Fruit fly (Drosophila melanogaster) whole organism, embryonic: ENCODE results near the gene Prp39.

Source experiments
- CG10147 ChIP-seq: fragments of 200-800 bp; sonication (Bioruptor generic); optimal IDR thresholded peaks from 2 replicates; lab custom pipeline; 2019; ENCODE audit warnings: missing biosample characterization, mild to moderate bottlenecking, missing genetic modification characterization, moderate library complexity
- CG10462 ChIP-seq: fragments of 200-800 bp; sonication (Bioruptor generic); optimal IDR thresholded peaks from 2 replicates; lab custom pipeline; 2016; ENCODE audit warnings: missing biosample characterization, missing genetic modification characterization
- CG10959 ChIP-seq: fragments of 200-800 bp; sonication (Bioruptor generic); IDR thresholded peaks from 2 replicates; pipeline ENCODE4 v1.3.6; 2022; ENCODE audit warnings: missing biosample characterization, missing genetic modification characterization
- CG12391 ChIP-seq: fragments of 200-800 bp; sonication (Bioruptor generic); optimal IDR thresholded peaks from 3 replicates; lab custom pipeline; 2018; ENCODE audit warnings: missing biosample characterization, mild to moderate bottlenecking, missing genetic modification characterization, moderate library complexity
- CG13775 ChIP-seq: fragments of 200-800 bp; sonication (Bioruptor generic); optimal IDR thresholded peaks from 3 replicates; lab custom pipeline; 2017; ENCODE audit warnings: missing biosample characterization, mild to moderate bottlenecking, missing genetic modification characterization
- CG15269 ChIP-seq: fragments of 200-800 bp; sonication (Bioruptor generic); optimal IDR thresholded peaks from 2 replicates; lab custom pipeline; 2018; ENCODE audit warnings: missing biosample characterization, mild to moderate bottlenecking, missing genetic modification characterization, moderate library complexity
- CG17328 ChIP-seq: fragments of 200-800 bp; sonication (Bioruptor generic); IDR thresholded peaks from 2 replicates; pipeline ENCODE4 v1.3.6; 2022; ENCODE audit warnings: missing biosample characterization, missing genetic modification characterization
- CG17359 ChIP-seq: fragments of 200-800 bp; sonication (Bioruptor generic); optimal IDR thresholded peaks from 3 replicates; lab custom pipeline; 2018; ENCODE audit warnings: missing biosample characterization, mild to moderate bottlenecking, missing genetic modification characterization, moderate library complexity
- CG17612 ChIP-seq: fragments of 200-800 bp; sonication (Bioruptor generic); IDR thresholded peaks from 2 replicates; pipeline ENCODE4 v1.3.6; 2022; ENCODE audit warnings: missing biosample characterization, missing genetic modification characterization
- CG1832 ChIP-seq: fragments of 200-800 bp; sonication (Bioruptor generic); optimal IDR thresholded peaks from 2 replicates; lab custom pipeline; 2017; ENCODE audit warnings: missing biosample characterization, mild to moderate bottlenecking, missing genetic modification characterization, inconsistent platforms
- CG2120 ChIP-seq: fragments of 200-800 bp; sonication (Bioruptor generic); optimal IDR thresholded peaks from 3 replicates; lab custom pipeline; 2016; ENCODE audit warnings: missing biosample characterization, missing genetic modification characterization
- CG2678 ChIP-seq: fragments of 200-800 bp; sonication (Bioruptor generic); optimal IDR thresholded peaks from 3 replicates; lab custom pipeline; 2019; ENCODE audit warnings: missing biosample characterization, mild to moderate bottlenecking, missing genetic modification characterization, moderate library complexity
- CG2712 ChIP-seq: fragments of 200-800 bp; optimal IDR thresholded peaks from 3 replicates; lab custom pipeline; 2019; ENCODE audit warnings: missing biosample characterization, mild to moderate bottlenecking, missing genetic modification characterization, moderate library complexity
- CG6254 ChIP-seq: fragments of 200-800 bp; sonication (Bioruptor generic); optimal IDR thresholded peaks from 3 replicates; lab custom pipeline; 2017; ENCODE audit warnings: mild to moderate bottlenecking, missing biosample characterization, missing genetic modification reagents, missing genetic modification characterization
- CG7928 ChIP-seq: fragments of 200-800 bp; sonication (Bioruptor generic); optimal IDR thresholded peaks from 2 replicates; lab custom pipeline; 2017; ENCODE audit warnings: missing biosample characterization, mild to moderate bottlenecking, missing genetic modification characterization
- CG8281 ChIP-seq: fragments of 200-800 bp; sonication (Bioruptor generic); optimal IDR thresholded peaks from 2 replicates; lab custom pipeline; 2018; ENCODE audit warnings: missing biosample characterization, mild to moderate bottlenecking, missing genetic modification characterization, moderate library complexity
- CG8924 ChIP-seq: fragments of 200-800 bp; optimal IDR thresholded peaks from 3 replicates; lab custom pipeline; 2019; ENCODE audit warnings: missing biosample characterization, mild to moderate bottlenecking, missing genetic modification characterization, moderate library complexity
- Fer3 ChIP-seq: fragments of 200-800 bp; sonication (Bioruptor generic); optimal IDR thresholded peaks from 2 replicates; lab custom pipeline; 2018; ENCODE audit warnings: missing biosample characterization, mild to moderate bottlenecking, missing genetic modification characterization, moderate library complexity
- HLHmδ ChIP-seq: fragments of 200-800 bp; sonication (Bioruptor generic); optimal IDR thresholded peaks from 2 replicates; lab custom pipeline; 2018; ENCODE audit warnings: missing biosample characterization, mild to moderate bottlenecking, missing genetic modification characterization, moderate library complexity
- Hmr ChIP-seq: fragments of 200-800 bp; sonication (Bioruptor generic); optimal IDR thresholded peaks from 3 replicates; lab custom pipeline; 2017; ENCODE audit warnings: mild to moderate bottlenecking, missing biosample characterization, missing genetic modification reagents, missing genetic modification characterization
- Lpt ChIP-seq: fragments of >200 bp; optimal IDR thresholded peaks from 2 replicates; lab custom pipeline; 2018; ENCODE audit warnings: missing biosample characterization, missing genetic modification characterization
- Meics ChIP-seq: fragments of 200-800 bp; sonication (Bioruptor generic); optimal IDR thresholded peaks from 2 replicates; lab custom pipeline; 2017; ENCODE audit warnings: missing biosample characterization, mild to moderate bottlenecking, missing genetic modification characterization
- Mrtf ChIP-seq: fragments of 200-800 bp; sonication (Bioruptor generic); IDR thresholded peaks from 3 replicates; pipeline ENCODE4 v1.3.6; 2022; ENCODE audit warnings: missing biosample characterization, missing genetic modification characterization
- PHDP ChIP-seq: fragments of 200-800 bp; sonication (Bioruptor generic); optimal IDR thresholded peaks from 3 replicates; lab custom pipeline; 2018; ENCODE audit warnings: missing biosample characterization, mild to moderate bottlenecking, missing genetic modification characterization, moderate library complexity
- Rfx ChIP-seq: fragments of 200-800 bp; sonication (Bioruptor generic); IDR thresholded peaks from 2 replicates; pipeline ENCODE4 v1.3.6; 2022; ENCODE audit warnings: missing biosample characterization, missing genetic modification characterization
- Sox102F ChIP-seq: fragments of 200-800 bp; sonication (Bioruptor generic); optimal IDR thresholded peaks from 2 replicates; lab custom pipeline; 2018; ENCODE audit warnings: missing biosample characterization, mild to moderate bottlenecking, missing genetic modification characterization, moderate library complexity
- Ssrp ChIP-seq: fragments of 200-800 bp; sonication (Bioruptor generic); optimal IDR thresholded peaks from 2 replicates; lab custom pipeline; 2018; ENCODE audit warnings: missing biosample characterization, mild to moderate bottlenecking, missing genetic modification characterization, moderate library complexity
- Xbp1 ChIP-seq: fragments of 200-800 bp; sonication (Bioruptor generic); optimal IDR thresholded peaks from 3 replicates; lab custom pipeline; 2016; ENCODE audit warnings: missing biosample characterization, mild to moderate bottlenecking, missing genetic modification characterization
- al ChIP-seq: fragments of 200-800 bp; sonication (Bioruptor generic); IDR thresholded peaks from 2 replicates; pipeline ENCODE4 v1.3.6; 2022; ENCODE audit warnings: missing biosample characterization, missing genetic modification characterization
- bab2 ChIP-seq: fragments of 200-800 bp; sonication (Bioruptor generic); optimal IDR thresholded peaks from 2 replicates; lab custom pipeline; 2016; ENCODE audit warnings: missing biosample characterization, missing genetic modification characterization
- chif ChIP-seq, 2 experiments: fragments of 200-800 bp; sonication (Bioruptor generic); optimal IDR thresholded peaks; 3 replicates each; lab custom pipeline; 2016; ENCODE audit warnings: missing biosample characterization in 2 of 2, missing genetic modification characterization in 2 of 2
- crol ChIP-seq: fragments of 200-800 bp; sonication (Bioruptor generic); IDR thresholded peaks from 2 replicates; pipeline ENCODE4 v1.3.6; 2022; ENCODE audit warnings: missing biosample characterization, missing genetic modification characterization
- dmrt99B ChIP-seq: fragments of 200-800 bp; sonication (Bioruptor generic); optimal IDR thresholded peaks from 2 replicates; lab custom pipeline; 2018; ENCODE audit warnings: missing biosample characterization, mild to moderate bottlenecking, missing genetic modification characterization, moderate library complexity
- ems ChIP-seq: fragments of 200-800 bp; sonication (Bioruptor generic); optimal IDR thresholded peaks from 3 replicates; lab custom pipeline; 2016; ENCODE audit warnings: missing biosample characterization, missing genetic modification characterization
- esg ChIP-seq: fragments of 200-800 bp; sonication (Bioruptor generic); conservative IDR thresholded peaks from 2 replicates; pipeline ENCODE4 v1.3.6; 2022; ENCODE audit warnings: missing biosample characterization, missing genetic modification characterization
- fd3F ChIP-seq: fragments of 200-800 bp; sonication (Bioruptor generic); optimal IDR thresholded peaks from 2 replicates; lab custom pipeline; 2018; ENCODE audit warnings: missing biosample characterization, mild to moderate bottlenecking, missing genetic modification characterization, moderate library complexity
- grau ChIP-seq: fragments of 200-800 bp; optimal IDR thresholded peaks from 3 replicates; lab custom pipeline; 2019; ENCODE audit warnings: missing biosample characterization, mild to moderate bottlenecking, missing genetic modification characterization, moderate library complexity
- gsb ChIP-seq: fragments of 200-800 bp; sonication (Bioruptor generic); IDR thresholded peaks from 2 replicates; pipeline ENCODE4 v1.3.6; 2022; ENCODE audit warnings: missing biosample characterization, missing genetic modification characterization
- her ChIP-seq: fragments of 200-800 bp; sonication (Bioruptor generic); optimal IDR thresholded peaks from 2 replicates; lab custom pipeline; 2016; ENCODE audit warnings: missing biosample characterization, missing genetic modification characterization
- hkb ChIP-seq, 2 experiments: fragments of 200-800 bp in 1 of 2; fragments of >200 bp in 1 of 2; sonication (Bioruptor generic) in 1 of 2; IDR thresholded peaks in 1 of 2; optimal IDR thresholded peaks in 1 of 2; 2 replicates each; pipeline versions ENCODE4 v1.3.6 to Lab custom; 2017 to 2022; ENCODE audit warnings: missing biosample characterization in 1 of 2, missing genetic modification characterization in 1 of 2
- kay ChIP-seq: fragments of 200-800 bp; sonication (Bioruptor generic); optimal IDR thresholded peaks from 2 replicates; lab custom pipeline; 2016; ENCODE audit warnings: missing biosample characterization, missing genetic modification characterization
- lbe ChIP-seq: fragments of 200-800 bp; sonication (Bioruptor generic); optimal IDR thresholded peaks from 2 replicates; lab custom pipeline; 2016; ENCODE audit warnings: missing biosample characterization, mild to moderate bottlenecking, missing genetic modification characterization
- lilli ChIP-seq: fragments of 200-800 bp; sonication (Bioruptor generic); optimal IDR thresholded peaks from 3 replicates; lab custom pipeline; 2016; ENCODE audit warnings: missing biosample characterization, missing genetic modification characterization
- row ChIP-seq: fragments of 200-800 bp; sonication (Bioruptor generic); IDR thresholded peaks from 3 replicates; pipeline ENCODE4 v1.3.6; 2022; ENCODE audit warnings: missing biosample characterization, missing genetic modification characterization
- sens ChIP-seq: fragments of 200-800 bp; sonication (Bioruptor generic); peaks from one replicate; lab custom pipeline; 2016; ENCODE audit warnings: missing biosample characterization, missing genetic modification characterization
- slbo ChIP-seq: fragments of 200-800 bp; sonication (Bioruptor generic); IDR thresholded peaks from 2 replicates; pipeline ENCODE4 v1.3.6; 2022; ENCODE audit warnings: missing biosample characterization, missing genetic modification characterization
- twi ChIP-seq: fragments of 200-800 bp; optimal IDR thresholded peaks from 2 replicates; lab custom pipeline; 2019; ENCODE audit warnings: missing biosample characterization, mild to moderate bottlenecking, missing genetic modification characterization, moderate library complexity
- unpg ChIP-seq: fragments of 200-800 bp; sonication (Bioruptor generic); optimal IDR thresholded peaks from 3 replicates; lab custom pipeline; 2018; ENCODE audit warnings: missing biosample characterization, mild to moderate bottlenecking, missing genetic modification characterization, moderate library complexity
- zf30C ChIP-seq: fragments of 200-800 bp; sonication (Bioruptor generic); optimal IDR thresholded peaks from 3 replicates; lab custom pipeline; 2018; ENCODE audit warnings: missing biosample characterization, mild to moderate bottlenecking, missing genetic modification characterization

Gene Prp39

DNA sequence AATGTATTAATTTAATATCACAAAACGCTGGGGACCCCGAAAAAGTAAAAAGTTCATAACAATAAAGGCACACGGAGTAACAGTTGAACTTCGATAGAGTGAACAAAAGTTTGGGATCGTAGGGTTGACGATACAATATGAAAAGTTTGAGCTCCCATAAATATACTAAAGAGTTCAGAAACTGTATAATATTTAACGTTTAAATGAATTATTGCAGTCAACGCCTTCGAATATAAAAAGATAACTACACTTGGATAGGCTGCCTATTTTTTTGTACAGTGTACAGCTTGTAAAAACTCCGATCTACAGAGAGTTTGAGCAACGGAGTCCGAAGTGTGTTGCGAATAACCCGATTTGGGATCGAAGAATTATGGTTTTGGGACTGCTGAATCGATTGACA is 18.8 kb downstream of the Prp39 start (continued):
- TF ChIP-seq CG2120 (GFP tag; lab: Kevin White, UChicago) (peak; percentile 27), CG8924 (peak; percentile 12), esg (GFP tag; lab: Robert Waterston, UW) (no peak), grau (tag; lab: Kevin White, UChicago) (peak; percentile 77), chif (GFP tag; optimal IDR thresholded peaks at IDR 0.05; lab: Kevin White, UChicago) (peak in 1 of 2 experiments; percentile 6), slbo (GFP tag; lab: Robert Waterston, UW) (peak; percentile 28), CG10462 (GFP tag; lab: Kevin White, UChicago) (no peak), CG7928 (no peak), dmrt99B (tag; lab: Kevin White, UChicago) (peak; percentile 42), CG6254 (GFP tag; lab: Kevin White, UChicago) (no peak), CG10147 (GFP tag; lab: Kevin White, UChicago) (peak; percentile 2), HLHmδ (no peak), bab2 (GFP tag; lab: Kevin White, UChicago) (no peak), Rfx (GFP tag; lab: Robert Waterston, UW) (peak; percentile 10; the same call in 1 of the 2 replicates), zf30C (GFP tag; lab: Kevin White, UChicago) (peak; percentile 35), gsb (GFP tag; lab: Robert Waterston, UW) (no peak), kay (GFP tag; lab: Kevin White, UChicago) (no peak), Mrtf (no peak), Sox102F (GFP tag; lab: Kevin White, UChicago) (peak; percentile 43), CG10959 (GFP tag; lab: Robert Waterston, UW) (no peak), hkb (optimal IDR thresholded peaks at IDR 0.05; lab: Kevin White, UChicago) (no peak), hkb (GFP tag; IDR thresholded peaks at IDR 0.05; lab: Robert Waterston, UW) (0 out of 2 replicates have a peak, but pooled peaks have one; percentile 27), Lpt (GFP tag; lab: Kevin White, UChicago) (no peak), CG8281 (tag; lab: Kevin White, UChicago) (no peak), Xbp1 (GFP tag; lab: Kevin White, UChicago) (no peak), CG12391 (tag; lab: Kevin White, UChicago) (peak; percentile 0), CG17328 (GFP tag; lab: Robert Waterston, UW) (no peak), lilli (GFP tag; lab: Kevin White, UChicago) (no peak), CG15269 (tag; lab: Kevin White, UChicago) (peak; percentile 3), fd3F (GFP tag; lab: Kevin White, UChicago) (no peak), al (no peak), PHDP (tag; lab: Kevin White, UChicago) (peak; percentile 22), crol (GFP tag; lab: Robert Waterston, UW) (no peak), CG13775 (no peak), CG1832 (GFP tag; lab: Kevin White, UChicago) (no peak), Hmr (peak; percentile 9), ems (GFP tag; lab: Kevin White, UChicago) (no peak), twi (tag; lab: Kevin White, UChicago) (no peak), CG2712 (tag; lab: Kevin White, UChicago) (peak; percentile 7), her (GFP tag; lab: Kevin White, UChicago) (no peak), CG2678 (tag; lab: Kevin White, UChicago) (no peak), Fer3 (tag; lab: Kevin White, UChicago) (peak; percentile 23), unpg (GFP tag; lab: Kevin White, UChicago) (peak; percentile 30), lbe (peak; percentile 28), Meics (GFP tag; lab: Kevin White, UChicago) (peak; percentile 10), CG17612 (GFP tag; lab: Robert Waterston, UW) (no peak), CG17359 (tag; lab: Kevin White, UChicago) (peak; percentile 39), Ssrp (tag; lab: Kevin White, UChicago) (no peak), row (GFP tag; lab: Robert Waterston, UW) (peak; percentile 31; the same call in 1 of the 3 replicates), sens (GFP tag; lab: Kevin White, UChicago) (peak; percentile 46)
